Worm (Caenorhabditis elegans) whole organism, young adult: ENCODE measurements around the gene F10C2.5.

Experiments
- B0261.1 ChIP-seq: sonication (generic microtip); optimal IDR thresholded peaks from 2 replicates; lab custom pipeline; 2016; ENCODE audit warnings: mild to moderate bottlenecking, missing genetic modification characterization, moderate library complexity, missing compliant biosample characterization
- F10E7.11 ChIP-seq: sonication (generic microtip); optimal IDR thresholded peaks from 2 replicates; lab custom pipeline; 2017; ENCODE audit warnings: mild to moderate bottlenecking, missing genetic modification characterization, moderate library complexity, missing compliant biosample characterization
- F22D6.2 ChIP-seq: sonication (generic microtip); optimal IDR thresholded peaks from 2 replicates; lab custom pipeline; 2016; ENCODE audit warnings: mild to moderate bottlenecking, missing genetic modification characterization, missing compliant biosample characterization
- F23B12.7 ChIP-seq: sonication (generic microtip); optimal IDR thresholded peaks from 2 replicates; lab custom pipeline; 2017; ENCODE audit warnings: missing genetic modification characterization, mild to moderate bottlenecking, missing compliant biosample characterization, antibody characterized with exemption, moderate library complexity; ENCODE audit not compliant: insufficient read depth
- F37B4.10 ChIP-seq: fragments of 200-800 bp; sonication (Bioruptor generic); IDR thresholded peaks from 2 replicates; pipeline ENCODE4 v1.3.6; 2022; ENCODE audit warnings: missing genetic modification characterization, missing compliant biosample characterization
- F57C9.4 ChIP-seq: sonication (generic microtip); optimal IDR thresholded peaks from 2 replicates; lab custom pipeline; 2017; ENCODE audit warnings: mild to moderate bottlenecking, missing genetic modification characterization, missing compliant biosample characterization
- K12H6.12 ChIP-seq: fragments of 200-800 bp; sonication (Bioruptor generic); optimal IDR thresholded peaks from 2 replicates; lab custom pipeline; 2018; ENCODE audit warnings: mild to moderate bottlenecking, missing genetic modification characterization, missing compliant biosample characterization
- T07F8.4 ChIP-seq: sonication (generic microtip); optimal IDR thresholded peaks from 2 replicates; lab custom pipeline; 2016; ENCODE audit warnings: mild to moderate bottlenecking, missing genetic modification characterization, moderate library complexity, missing compliant biosample characterization
- T26A5.8 ChIP-seq: sonication (generic microtip); optimal IDR thresholded peaks from 2 replicates; lab custom pipeline; 2016; ENCODE audit warnings: missing genetic modification characterization, missing compliant biosample characterization
- Y53F4B.3 ChIP-seq: fragments of 200-800 bp; sonication (Bioruptor generic); IDR thresholded peaks from 2 replicates; pipeline ENCODE4 v1.3.6; 2022; ENCODE audit warnings: missing genetic modification reagents, missing genetic modification characterization, missing compliant biosample characterization
- Y56A3A.18 ChIP-seq: fragments of 200-800 bp; sonication (Bioruptor generic); IDR thresholded peaks from 2 replicates; pipeline ENCODE4 v1.3.6; 2022; ENCODE audit warnings: missing genetic modification reagents, missing genetic modification characterization, missing compliant biosample characterization
- ZK185.1 ChIP-seq: sonication (generic microtip); optimal IDR thresholded peaks from 2 replicates; lab custom pipeline; 2016; ENCODE audit warnings: mild to moderate bottlenecking, missing genetic modification characterization, missing compliant biosample characterization; ENCODE audit not compliant: poor library complexity, severe bottlenecking
- aptf-3 ChIP-seq: fragments of 200-800 bp; sonication (Bioruptor generic); IDR thresholded peaks from 2 replicates; pipeline ENCODE4 v1.3.6; 2022; ENCODE audit warnings: missing genetic modification characterization, missing compliant biosample characterization
- atf-7 ChIP-seq: sonication (generic microtip); optimal IDR thresholded peaks from 2 replicates; lab custom pipeline; 2017; ENCODE audit warnings: mild to moderate bottlenecking, missing genetic modification characterization, missing compliant biosample characterization
- attf-3 ChIP-seq: fragments of 200-800 bp; sonication (Bioruptor generic); conservative IDR thresholded peaks from 2 replicates; pipeline ENCODE4 v1.3.6; 2022; ENCODE audit warnings: missing genetic modification reagents, missing genetic modification characterization, missing compliant biosample characterization
- attf-5 ChIP-seq: fragments of 200-800 bp; sonication (Bioruptor generic); optimal IDR thresholded peaks from 2 replicates; lab custom pipeline; 2018; ENCODE audit warnings: mild to moderate bottlenecking, missing genetic modification characterization, missing compliant biosample characterization
- attf-6 ChIP-seq: fragments of 200-800 bp; sonication (Bioruptor generic); IDR thresholded peaks from 2 replicates; pipeline ENCODE4 v1.3.6; 2022; ENCODE audit warnings: missing genetic modification reagents, missing genetic modification characterization, missing compliant biosample characterization
- ccch-3 ChIP-seq: fragments of 200-800 bp; sonication (Bioruptor generic); optimal IDR thresholded peaks from 2 replicates; lab custom pipeline; 2018; ENCODE audit warnings: mild to moderate bottlenecking, missing genetic modification characterization, missing compliant biosample characterization
- ceh-100 ChIP-seq: fragments of 200-800 bp; sonication (Bioruptor generic); IDR thresholded peaks from 2 replicates; pipeline ENCODE4 v1.3.6; 2022; ENCODE audit warnings: missing genetic modification reagents, missing genetic modification characterization, missing compliant biosample characterization
- ceh-27 ChIP-seq: fragments of 200-800 bp; sonication (Bioruptor generic); optimal IDR thresholded peaks from 2 replicates; lab custom pipeline; 2018; ENCODE audit warnings: mild to moderate bottlenecking, missing genetic modification characterization, moderate library complexity, missing compliant biosample characterization
- ceh-40 ChIP-seq: fragments of 200-800 bp; sonication (Bioruptor generic); IDR thresholded peaks from 2 replicates; pipeline ENCODE4 v1.3.6; 2022; ENCODE audit warnings: missing genetic modification characterization, missing compliant biosample characterization
- ceh-79 ChIP-seq: sonication (generic microtip); optimal IDR thresholded peaks from 2 replicates; lab custom pipeline; 2017; ENCODE audit warnings: mild to moderate bottlenecking, missing genetic modification characterization, missing compliant biosample characterization
- ceh-91 ChIP-seq: fragments of 200-800 bp; sonication (Bioruptor generic); IDR thresholded peaks from 2 replicates; pipeline ENCODE4 v1.3.6; 2022; ENCODE audit warnings: missing genetic modification reagents, missing genetic modification characterization, missing compliant biosample characterization
- efl-1 ChIP-seq: fragments of 150-350 bp; optimal IDR thresholded peaks from 2 replicates; lab custom pipeline; 2014; ENCODE audit warnings: missing biosample characterization, missing genetic modification reagents, missing genetic modification characterization
- egl-44 ChIP-seq: fragments of 200-800 bp; sonication (Bioruptor generic); IDR thresholded peaks from 2 replicates; pipeline ENCODE4 v1.3.6; 2022; ENCODE audit warnings: missing genetic modification reagents, missing genetic modification characterization, missing compliant biosample characterization
- fkh-3 ChIP-seq: sonication (generic microtip); optimal IDR thresholded peaks from 2 replicates; lab custom pipeline; 2016; ENCODE audit warnings: mild to moderate bottlenecking, missing genetic modification characterization, missing compliant biosample characterization
- hmg-1.2 ChIP-seq: fragments of 200-800 bp; sonication (Bioruptor generic); IDR thresholded peaks from 2 replicates; pipeline ENCODE4 v1.3.6; 2022; ENCODE audit warnings: missing genetic modification reagents, missing genetic modification characterization, missing compliant biosample characterization
- let-526 ChIP-seq: fragments of 200-800 bp; sonication (Bioruptor generic); IDR thresholded peaks from 2 replicates; pipeline ENCODE4 v1.3.6; 2022; ENCODE audit warnings: missing genetic modification reagents, missing genetic modification characterization, missing compliant biosample characterization
- lin-26 ChIP-seq: fragments of 200-800 bp; sonication (Bioruptor generic); IDR thresholded peaks from 2 replicates; pipeline ENCODE4 v1.3.6; 2022; ENCODE audit warnings: missing genetic modification reagents, missing genetic modification characterization, missing compliant biosample characterization
- lin-35 ChIP-seq, 3 experiments: fragments of 150-350 bp in 2 of 3; sonication (generic microtip) in 1 of 3; optimal IDR thresholded peaks; 2 replicates each; lab custom pipeline; 2014 to 2018; ENCODE audit warnings: missing biosample characterization in 3 of 3, missing genetic modification characterization in 3 of 3, missing genetic modification reagents in 3 of 3
- lsy-27 ChIP-seq: sonication (generic microtip); optimal IDR thresholded peaks from 2 replicates; lab custom pipeline; 2017; ENCODE audit warnings: missing genetic modification characterization, mild to moderate bottlenecking, missing compliant biosample characterization, antibody characterized with exemption, missing genotype, borderline replicate concordance; ENCODE audit not compliant: insufficient read depth
- madf-10 ChIP-seq: sonication (generic microtip); optimal IDR thresholded peaks from 2 replicates; lab custom pipeline; 2016; ENCODE audit warnings: mild to moderate bottlenecking, missing genetic modification characterization, missing compliant biosample characterization
- madf-8 ChIP-seq: fragments of 200-800 bp; sonication (Bioruptor generic); conservative IDR thresholded peaks from 2 replicates; pipeline ENCODE4 v1.3.6; 2022; ENCODE audit warnings: missing genetic modification reagents, missing genetic modification characterization, missing compliant biosample characterization
- nfyb-1 ChIP-seq: fragments of 200-800 bp; sonication (Bioruptor generic); IDR thresholded peaks from 2 replicates; pipeline ENCODE4 v1.3.6; 2022; ENCODE audit warnings: missing genetic modification reagents, missing genetic modification characterization, missing compliant biosample characterization
- nhr-120 ChIP-seq: fragments of 200-800 bp; sonication (Bioruptor generic); IDR thresholded peaks from 2 replicates; pipeline ENCODE4 v1.3.6; 2022; ENCODE audit warnings: missing genetic modification characterization, missing compliant biosample characterization
- nhr-179 ChIP-seq: sonication (generic microtip); optimal IDR thresholded peaks from 2 replicates; lab custom pipeline; 2016; ENCODE audit warnings: mild to moderate bottlenecking, missing genetic modification characterization, missing compliant biosample characterization
- pbrm-1 ChIP-seq: fragments of 200-800 bp; sonication (Bioruptor generic); IDR thresholded peaks from 2 replicates; pipeline ENCODE4 v1.3.6; 2022; ENCODE audit warnings: missing genetic modification reagents, missing genetic modification characterization, missing compliant biosample characterization
- pha-4 ChIP-seq: fragments of 150-350 bp; sonication (generic microtip); optimal IDR thresholded peaks from 2 replicates; lab custom pipeline; 2014; ENCODE audit warnings: missing biosample characterization, missing genetic modification reagents, missing genetic modification characterization
- rec-8 ChIP-seq, 2 experiments: sonication (generic microtip); optimal IDR thresholded peaks; 2 replicates each; lab custom pipeline; 2016; ENCODE audit warnings: mild to moderate bottlenecking in 2 of 2, missing genetic modification characterization in 2 of 2, missing genetic modification reagents in 2 of 2, missing genotype in 2 of 2, missing biosample characterization in 1 of 2, missing compliant biosample characterization in 1 of 2, moderate library complexity in 1 of 2
- snpc-1.1 ChIP-seq: sonication (generic microtip); optimal IDR thresholded peaks from 2 replicates; lab custom pipeline; 2017; ENCODE audit warnings: missing genetic modification characterization, mild to moderate bottlenecking, missing compliant biosample characterization, antibody characterized with exemption, moderate library complexity, missing genotype, missing genetic modification reagents; ENCODE audit not compliant: insufficient read depth
- sptf-2 ChIP-seq: fragments of 200-800 bp; sonication (Bioruptor generic); optimal IDR thresholded peaks from 2 replicates; lab custom pipeline; 2018; ENCODE audit warnings: mild to moderate bottlenecking, missing genetic modification characterization, missing compliant biosample characterization
- tbx-9 ChIP-seq: sonication (generic microtip); optimal IDR thresholded peaks from 2 replicates; lab custom pipeline; 2016; ENCODE audit warnings: borderline replicate concordance, missing genetic modification characterization, inconsistent platforms, missing compliant biosample characterization
- unc-130 ChIP-seq: sonication (generic microtip); optimal IDR thresholded peaks from 2 replicates; lab custom pipeline; 2016; ENCODE audit warnings: missing genetic modification reagents, missing genetic modification characterization, missing compliant biosample characterization
- zfh-2 ChIP-seq: fragments of 200-800 bp; sonication (Bioruptor generic); conservative IDR thresholded peaks from 2 replicates; pipeline ENCODE4 v1.3.6; 2022; ENCODE audit warnings: missing genetic modification reagents, missing genetic modification characterization, missing compliant biosample characterization
- zim-3 ChIP-seq: sonication (generic microtip); optimal IDR thresholded peaks from 2 replicates; lab custom pipeline; 2017; ENCODE audit warnings: mild to moderate bottlenecking, missing genetic modification characterization, moderate library complexity, missing compliant biosample characterization
- ztf-22 ChIP-seq: fragments of 200-800 bp; sonication (Bioruptor generic); optimal IDR thresholded peaks from 2 replicates; lab custom pipeline; 2018; ENCODE audit warnings: mild to moderate bottlenecking, missing genetic modification characterization, moderate library complexity, missing compliant biosample characterization
- ztf-25 ChIP-seq: fragments of 200-800 bp; sonication (Bioruptor generic); IDR thresholded peaks from 2 replicates; pipeline ENCODE4 v1.3.6; 2022; ENCODE audit warnings: missing genetic modification reagents, missing genetic modification characterization, missing compliant biosample characterization
- ztf-3 ChIP-seq: fragments of 200-800 bp; sonication (Bioruptor generic); optimal IDR thresholded peaks from 2 replicates; lab custom pipeline; 2018; ENCODE audit warnings: mild to moderate bottlenecking, missing genetic modification characterization, missing compliant biosample characterization
- ztf-6 ChIP-seq: fragments of 200-800 bp; sonication (Bioruptor generic); IDR thresholded peaks from 2 replicates; pipeline ENCODE4 v1.3.6; 2022; ENCODE audit warnings: missing genetic modification reagents, missing genetic modification characterization, missing compliant biosample characterization

F10C2.5 gene

ce11 chrV:12024273-12024672 lies 21.0 kb upstream of the F10C2.5 start (continued):
- TF ChIP-seq madf-10 (tag; lab: Kevin White, UChicago) (peak; percentile 40), pha-4 (tag; lab: Kevin White, UChicago) (no peak), attf-6 (no peak), ztf-3 (GFP tag; lab: Kevin White, UChicago) (no peak), F57C9.4 (tag; lab: Kevin White, UChicago) (no peak), nhr-179 (tag; lab: Kevin White, UChicago) (no peak), T07F8.4 (tag; lab: Kevin White, UChicago) (no peak), tbx-9 (tag; lab: Kevin White, UChicago) (no peak), lsy-27 (tag; lab: Kevin White, UChicago) (no peak), F37B4.10 (GFP tag; lab: Robert Waterston, UW) (no peak), F10E7.11 (tag; lab: Kevin White, UChicago) (no peak), atf-7 (tag; lab: Kevin White, UChicago) (no peak), unc-130 (GFP tag; lab: Kevin White, UChicago) (no peak), T26A5.8 (tag; lab: Kevin White, UChicago) (no peak), egl-44 (GFP tag; lab: Robert Waterston, UW) (no peak), ztf-22 (GFP tag; lab: Kevin White, UChicago) (no peak), nhr-120 (GFP tag; lab: Robert Waterston, UW) (no peak), ceh-91 (no peak), fkh-3 (no peak), ceh-100 (peak; percentile 38; the same call in 1 of the 2 replicates), ccch-3 (no peak), K12H6.12 (tag; lab: Kevin White, UChicago) (peak; percentile 49), zfh-2 (GFP tag; lab: Robert Waterston, UW) (peak; percentile 98), ceh-27 (GFP tag; lab: Kevin White, UChicago) (peak; percentile 14), zim-3 (no peak), F22D6.2 (no peak), let-526 (no peak), madf-8 (GFP tag; lab: Robert Waterston, UW) (no peak), ztf-25 (0 out of 2 replicates have a peak, but pooled peaks have one; percentile 7), lin-35 (GFP tag; optimal IDR thresholded peaks at IDR 0.05; lab: Kevin White, UChicago) (no peak), B0261.1 (tag; lab: Kevin White, UChicago) (no peak), attf-3 (GFP tag; lab: Robert Waterston, UW) (no peak), ceh-79 (tag; lab: Kevin White, UChicago) (no peak), efl-1 (GFP tag; lab: Kevin White, UChicago) (no peak), ceh-40 (GFP tag; lab: Robert Waterston, UW) (no peak), attf-5 (no peak), snpc-1.1 (tag; lab: Kevin White, UChicago) (no peak), nfyb-1 (GFP tag; lab: Robert Waterston, UW) (0 out of 2 replicates have a peak, but pooled peaks have one; percentile 57), Y56A3A.18 (GFP tag; lab: Robert Waterston, UW) (no peak), ZK185.1 (no peak), hmg-1.2 (no peak), lin-26 (no peak), rec-8 (tag; optimal IDR thresholded peaks at IDR 0.05; lab: Kevin White, UChicago) (no peak), Y53F4B.3 (GFP tag; lab: Robert Waterston, UW) (no peak), aptf-3 (no peak), pbrm-1 (GFP tag; lab: Robert Waterston, UW) (no peak), ztf-6 (GFP tag; lab: Robert Waterston, UW) (no peak), sptf-2 (GFP tag; lab: Kevin White, UChicago) (no peak), F23B12.7 (no peak)
